Fruit fly (Drosophila melanogaster) whole organism, embryonic: ENCODE data around the gene CG8042.

Experiments used
- Atf3 ChIP-seq: fragments of 200-800 bp; sonication (Bioruptor generic); optimal IDR thresholded peaks from 3 replicates; lab custom pipeline; 2016; ENCODE audit warnings: missing biosample characterization, missing genetic modification characterization
- Awh ChIP-seq: fragments of 200-800 bp; sonication (Bioruptor generic); IDR thresholded peaks from 2 replicates; pipeline ENCODE4, ENCODE4 v1.3.6; 2022; ENCODE audit warnings: missing biosample characterization, missing genetic modification characterization
- CG1024 ChIP-seq: fragments of 200-800 bp; sonication (Bioruptor generic); IDR thresholded peaks from 2 replicates; pipeline ENCODE4 v1.3.6; 2022; ENCODE audit warnings: missing biosample characterization, missing genetic modification characterization
- CG10543 ChIP-seq: fragments of 200-800 bp; sonication (Bioruptor generic); optimal IDR thresholded peaks from 3 replicates; lab custom pipeline; 2017; ENCODE audit warnings: missing biosample characterization, mild to moderate bottlenecking, missing genetic modification characterization, moderate library complexity
- CG12659 ChIP-seq: fragments of 200-800 bp; sonication (Bioruptor generic); optimal IDR thresholded peaks from 3 replicates; lab custom pipeline; 2017; ENCODE audit warnings: mild to moderate bottlenecking, missing biosample characterization, missing genetic modification reagents, missing genetic modification characterization
- CG13123 ChIP-seq: fragments of 200-800 bp; sonication (Bioruptor generic); optimal IDR thresholded peaks from 2 replicates; lab custom pipeline; 2016; ENCODE audit warnings: missing biosample characterization, missing genetic modification characterization
- CG14667 ChIP-seq: fragments of 200-800 bp; sonication (Bioruptor generic); IDR thresholded peaks from 2 replicates; pipeline ENCODE4 v1.3.6; 2022; ENCODE audit warnings: missing biosample characterization, missing genetic modification characterization
- CG14965 ChIP-seq: fragments of 200-800 bp; sonication (Bioruptor generic); optimal IDR thresholded peaks from 2 replicates; lab custom pipeline; 2016; ENCODE audit warnings: missing biosample characterization, missing genetic modification characterization, borderline replicate concordance
- CG15011 ChIP-seq: fragments of 200-800 bp; sonication (Bioruptor generic); optimal IDR thresholded peaks from 3 replicates; lab custom pipeline; 2018; ENCODE audit warnings: missing biosample characterization, mild to moderate bottlenecking, missing genetic modification characterization
- CG15514 ChIP-seq: fragments of 200-800 bp; sonication (Bioruptor generic); optimal IDR thresholded peaks from 3 replicates; lab custom pipeline; 2017; ENCODE audit warnings: missing biosample characterization, missing genetic modification characterization, mild to moderate bottlenecking, moderate library complexity, missing genetic modification reagents
- CG16863 ChIP-seq: fragments of 200-800 bp; sonication (Bioruptor generic); optimal IDR thresholded peaks from 3 replicates; lab custom pipeline; 2016; ENCODE audit warnings: missing biosample characterization, missing genetic modification characterization
- CG17328 ChIP-seq: fragments of 200-800 bp; sonication (Bioruptor generic); IDR thresholded peaks from 2 replicates; pipeline ENCODE4 v1.3.6; 2022; ENCODE audit warnings: missing biosample characterization, missing genetic modification characterization
- CG1792 ChIP-seq: fragments of 200-800 bp; sonication (Bioruptor generic); optimal IDR thresholded peaks from 2 replicates; lab custom pipeline; 2016; ENCODE audit warnings: missing biosample characterization, missing genetic modification characterization
- CG2129 ChIP-seq: fragments of 200-800 bp; sonication (Bioruptor generic); IDR thresholded peaks from 2 replicates; pipeline ENCODE4 v1.3.6; 2022; ENCODE audit warnings: missing biosample characterization, missing genetic modification characterization; ENCODE audit not compliant: partially characterized antibody
- CG3281 ChIP-seq: fragments of 200-800 bp; sonication (Bioruptor generic); optimal IDR thresholded peaks from 3 replicates; lab custom pipeline; 2017; ENCODE audit warnings: missing biosample characterization, mild to moderate bottlenecking, missing genetic modification characterization
- CG42726 ChIP-seq: fragments of 200-800 bp; sonication (Bioruptor generic); IDR thresholded peaks from 2 replicates; pipeline ENCODE4 v1.3.6; 2022; ENCODE audit warnings: missing biosample characterization, missing genetic modification characterization; ENCODE audit not compliant: partially characterized antibody
- CG7556 ChIP-seq: fragments of 200-800 bp; sonication (Bioruptor generic); optimal IDR thresholded peaks from 2 replicates; lab custom pipeline; 2017; ENCODE audit warnings: missing biosample characterization, mild to moderate bottlenecking, missing genetic modification characterization
- CG7745 ChIP-seq: fragments of 200-800 bp; sonication (Bioruptor generic); optimal IDR thresholded peaks from 2 replicates; lab custom pipeline; 2018; ENCODE audit warnings: missing biosample characterization, mild to moderate bottlenecking, missing genetic modification characterization, moderate library complexity
- CG8388 ChIP-seq: fragments of 200-800 bp; sonication (Bioruptor generic); optimal IDR thresholded peaks from 2 replicates; lab custom pipeline; 2019; ENCODE audit warnings: missing biosample characterization, mild to moderate bottlenecking, missing genetic modification characterization, moderate library complexity
- CG8478 ChIP-seq: fragments of >200 bp; optimal IDR thresholded peaks from 2 replicates; lab custom pipeline; 2018
- CG8924 ChIP-seq: fragments of 200-800 bp; optimal IDR thresholded peaks from 3 replicates; lab custom pipeline; 2019; ENCODE audit warnings: missing biosample characterization, mild to moderate bottlenecking, missing genetic modification characterization, moderate library complexity
- CG9727 ChIP-seq: fragments of 200-800 bp; sonication (Bioruptor generic); optimal IDR thresholded peaks from 3 replicates; lab custom pipeline; 2017; ENCODE audit warnings: missing biosample characterization, mild to moderate bottlenecking, missing genetic modification characterization
- CG9876 ChIP-seq: fragments of 200-800 bp; sonication (Bioruptor generic); optimal IDR thresholded peaks from 2 replicates; lab custom pipeline; 2016; ENCODE audit warnings: missing biosample characterization, missing genetic modification characterization
- CoRest ChIP-seq: fragments of 200-800 bp; sonication (Bioruptor generic); optimal IDR thresholded peaks from 3 replicates; lab custom pipeline; 2018; ENCODE audit warnings: missing biosample characterization, mild to moderate bottlenecking, missing genetic modification characterization, moderate library complexity
- E2f2 ChIP-seq: fragments of 200-800 bp; sonication (Bioruptor generic); IDR thresholded peaks from 2 replicates; pipeline ENCODE4 v1.3.6; 2022; ENCODE audit warnings: missing biosample characterization, missing genetic modification characterization
- Elba2 ChIP-seq: fragments of 200-800 bp; sonication (Bioruptor generic); optimal IDR thresholded peaks from 3 replicates; lab custom pipeline; 2016; ENCODE audit warnings: missing biosample characterization, missing genetic modification characterization
- Fer2 ChIP-seq: fragments of 200-800 bp; sonication (Bioruptor generic); optimal IDR thresholded peaks from 2 replicates; lab custom pipeline; 2018; ENCODE audit warnings: missing biosample characterization, mild to moderate bottlenecking, missing genetic modification characterization, moderate library complexity
- Sin3A ChIP-seq: fragments of >200 bp; optimal IDR thresholded peaks from 2 replicates; lab custom pipeline; 2018
- Sry-β ChIP-seq: fragments of 200-800 bp; sonication (Bioruptor generic); optimal IDR thresholded peaks from 2 replicates; lab custom pipeline; 2018; ENCODE audit warnings: missing biosample characterization, mild to moderate bottlenecking, missing genetic modification characterization, moderate library complexity
- Taf1 ChIP-seq: fragments of 200-800 bp; sonication (Bioruptor generic); IDR thresholded peaks from 2 replicates; pipeline ENCODE4 v1.3.6; 2022; ENCODE audit warnings: missing biosample characterization, missing genetic modification characterization
- Vsx1 ChIP-seq: fragments of 200-800 bp; sonication (Bioruptor generic); optimal IDR thresholded peaks from 2 replicates; lab custom pipeline; 2017; ENCODE audit warnings: missing biosample characterization, mild to moderate bottlenecking, missing genetic modification characterization, missing genetic modification reagents
- ab ChIP-seq: fragments of 200-800 bp; sonication (Bioruptor generic); optimal IDR thresholded peaks from 2 replicates; lab custom pipeline; 2016; ENCODE audit warnings: missing biosample characterization, missing genetic modification characterization
- ase ChIP-seq: fragments of 200-800 bp; sonication (Bioruptor generic); IDR thresholded peaks from 3 replicates; pipeline ENCODE4 v1.3.6; 2022; ENCODE audit warnings: missing biosample characterization, missing genetic modification characterization
- cas ChIP-seq: fragments of 200-800 bp; sonication (Bioruptor generic); IDR thresholded peaks from 2 replicates; pipeline ENCODE4 v1.3.6; 2022; ENCODE audit warnings: missing biosample characterization, missing genetic modification characterization
- corto ChIP-seq: fragments of 200-800 bp; sonication (Bioruptor generic); optimal IDR thresholded peaks from 2 replicates; lab custom pipeline; 2016; ENCODE audit warnings: missing biosample characterization, mild to moderate bottlenecking, missing genetic modification characterization, moderate library complexity
- fd3F ChIP-seq: fragments of 200-800 bp; sonication (Bioruptor generic); optimal IDR thresholded peaks from 2 replicates; lab custom pipeline; 2018; ENCODE audit warnings: missing biosample characterization, mild to moderate bottlenecking, missing genetic modification characterization, moderate library complexity
- gcm2 ChIP-seq: fragments of 200-800 bp; sonication (Bioruptor generic); optimal IDR thresholded peaks from 2 replicates; lab custom pipeline; 2016; ENCODE audit warnings: missing biosample characterization, missing genetic modification characterization
- jumu ChIP-seq: fragments of 200-800 bp; sonication (Bioruptor generic); optimal IDR thresholded peaks from 3 replicates; lab custom pipeline; 2016; ENCODE audit warnings: missing biosample characterization, missing genetic modification characterization
- knrl ChIP-seq: fragments of 200-800 bp; sonication (Bioruptor generic); IDR thresholded peaks from 3 replicates; pipeline ENCODE4 v1.3.6; 2022; ENCODE audit warnings: missing biosample characterization, missing genetic modification characterization; ENCODE audit not compliant: partially characterized antibody
- lbe ChIP-seq: fragments of 200-800 bp; sonication (Bioruptor generic); optimal IDR thresholded peaks from 2 replicates; lab custom pipeline; 2016; ENCODE audit warnings: missing biosample characterization, mild to moderate bottlenecking, missing genetic modification characterization
- mam ChIP-seq: fragments of 200-800 bp; sonication (Bioruptor generic); optimal IDR thresholded peaks from 3 replicates; lab custom pipeline; 2016; ENCODE audit warnings: missing biosample characterization, missing genetic modification characterization
- nau ChIP-seq: fragments of 200-800 bp; sonication (Bioruptor generic); optimal IDR thresholded peaks from 3 replicates; lab custom pipeline; 2017; ENCODE audit warnings: missing biosample characterization, mild to moderate bottlenecking, missing genetic modification characterization, missing genetic modification reagents
- p53 ChIP-seq: fragments of 200-800 bp; sonication (Bioruptor generic); optimal IDR thresholded peaks from 2 replicates; lab custom pipeline; 2016; ENCODE audit warnings: missing biosample characterization, missing genetic modification characterization
- pros ChIP-seq: fragments of 200-800 bp; sonication (Bioruptor generic); optimal IDR thresholded peaks from 3 replicates; lab custom pipeline; 2019; ENCODE audit warnings: missing biosample characterization, mild to moderate bottlenecking, missing genetic modification characterization, moderate library complexity
- rib ChIP-seq: fragments of 200-800 bp; sonication (Bioruptor generic); IDR thresholded peaks from 2 replicates; pipeline ENCODE4 v1.3.6; 2022; ENCODE audit warnings: missing biosample characterization, missing genetic modification characterization
- schlank ChIP-seq: fragments of 200-800 bp; sonication (Bioruptor generic); optimal IDR thresholded peaks from 2 replicates; lab custom pipeline; 2018; ENCODE audit warnings: missing biosample characterization, mild to moderate bottlenecking, missing genetic modification characterization
- slou ChIP-seq: fragments of 200-800 bp; sonication (Bioruptor generic); optimal IDR thresholded peaks from 3 replicates; lab custom pipeline; 2016; ENCODE audit warnings: missing biosample characterization, missing genetic modification characterization
- trh ChIP-seq: fragments of 200-800 bp; sonication (Bioruptor generic); optimal IDR thresholded peaks from 2 replicates; lab custom pipeline; 2016; ENCODE audit warnings: missing biosample characterization, missing genetic modification characterization
- twi ChIP-seq: fragments of 200-800 bp; optimal IDR thresholded peaks from 2 replicates; lab custom pipeline; 2019; ENCODE audit warnings: missing biosample characterization, mild to moderate bottlenecking, missing genetic modification characterization, moderate library complexity
- wdn ChIP-seq: fragments of 200-800 bp; sonication (Bioruptor generic); IDR thresholded peaks from 2 replicates; pipeline ENCODE4 v1.3.6; 2022; ENCODE audit warnings: missing biosample characterization, missing genetic modification characterization
- wek ChIP-seq: fragments of 200-800 bp; sonication (Bioruptor generic); optimal IDR thresholded peaks from 3 replicates; lab custom pipeline; 2018; ENCODE audit warnings: missing biosample characterization, mild to moderate bottlenecking, missing genetic modification characterization, moderate library complexity

The CG8042 gene

dm6 chr3L:7961973-7962753 lies 12.6 kb downstream of the CG8042 start (continued):
- TF ChIP-seq CG7745 (tag; lab: Kevin White, UChicago) (peak; percentile 47), CG15514 (GFP tag; lab: Kevin White, UChicago) (no peak), Elba2 (no peak), lbe (GFP tag; lab: Kevin White, UChicago) (no peak), Vsx1 (GFP tag; lab: Kevin White, UChicago) (peak; percentile 74), Sry-β (no peak), Atf3 (GFP tag; lab: Kevin White, UChicago) (no peak), corto (no peak), CG1024 (GFP tag; lab: Robert Waterston, UW) (no peak), trh (GFP tag; lab: Kevin White, UChicago) (no peak), slou (GFP tag; lab: Kevin White, UChicago) (no peak), Taf1 (GFP tag; lab: Robert Waterston, UW) (no peak), ase (GFP tag; lab: Robert Waterston, UW) (no peak), CG14965 (no peak), Fer2 (no peak), rib (GFP tag; lab: Robert Waterston, UW) (no peak), CG16863 (GFP tag; lab: Kevin White, UChicago) (no peak), nau (GFP tag; lab: Kevin White, UChicago) (no peak), CG10543 (GFP tag; lab: Kevin White, UChicago) (no peak), CG9727 (GFP tag; lab: Kevin White, UChicago) (peak; percentile 36), CG8924 (peak; percentile 50), E2f2 (GFP tag; lab: Robert Waterston, UW) (no peak), CG3281 (GFP tag; lab: Kevin White, UChicago) (no peak), fd3F (GFP tag; lab: Kevin White, UChicago) (no peak), wdn (GFP tag; lab: Robert Waterston, UW) (no peak), wek (GFP tag; lab: Kevin White, UChicago) (peak; percentile 25), knrl (GFP tag; lab: Robert Waterston, UW) (no peak), CG17328 (no peak), CG8388 (GFP tag; lab: Kevin White, UChicago) (peak; percentile 38), CG13123 (GFP tag; lab: Kevin White, UChicago) (no peak), cas (GFP tag; lab: Robert Waterston, UW) (no peak), CG8478 (lab: Kevin White, UChicago) (no peak), schlank (tag; lab: Kevin White, UChicago) (no peak), jumu (GFP tag; lab: Kevin White, UChicago) (no peak), pros (GFP tag; lab: Kevin White, UChicago) (no peak), twi (peak; percentile 18), Sin3A (lab: Kevin White, UChicago) (no peak), CoRest (tag; lab: Kevin White, UChicago) (peak; percentile 57), CG2129 (no peak), mam (GFP tag; lab: Kevin White, UChicago) (no peak), gcm2 (GFP tag; lab: Kevin White, UChicago) (no peak), CG42726 (GFP tag; lab: Robert Waterston, UW) (no peak), ab (no peak), Awh (GFP tag; lab: Robert Waterston, UW) (no peak), p53 (GFP tag; lab: Kevin White, UChicago) (no peak), CG12659 (GFP tag; lab: Kevin White, UChicago) (peak; percentile 23), CG15011 (no peak), CG14667 (GFP tag; lab: Robert Waterston, UW) (no peak), CG1792 (GFP tag; lab: Kevin White, UChicago) (no peak), CG9876 (GFP tag; lab: Kevin White, UChicago) (no peak), CG7556 (GFP tag; lab: Kevin White, UChicago) (peak; percentile 52)
